Fruit fly (Drosophila melanogaster) Kc167 (cell line): Measurements from ENCODE around the gene CG42238.

Source experiments
- Myc ChIP-seq: fragments of >200 bp; optimal IDR thresholded peaks from 2 replicates; lab custom pipeline; 2017; ENCODE audit warnings: missing external identifiers
- Sin3A ChIP-seq: fragments of >200 bp; optimal IDR thresholded peaks from 2 replicates; lab custom pipeline; 2018; ENCODE audit warnings: missing external identifiers
- h ChIP-seq: fragments of >200 bp; optimal IDR thresholded peaks from 3 replicates; lab custom pipeline; 2018; ENCODE audit warnings: missing external identifiers
- insv ChIP-seq: fragments of >200 bp; optimal IDR thresholded peaks from 3 replicates; lab custom pipeline; 2018; ENCODE audit warnings: missing external identifiers
- psq ChIP-seq: fragments of >200 bp; optimal IDR thresholded peaks from 2 replicates; lab custom pipeline; 2017; ENCODE audit warnings: missing external identifiers
- ttk ChIP-seq: sonication (Bioruptor generic); optimal IDR thresholded peaks from 2 replicates; lab custom pipeline; 2017; ENCODE audit warnings: missing external identifiers

The CG42238 gene

DNA sequence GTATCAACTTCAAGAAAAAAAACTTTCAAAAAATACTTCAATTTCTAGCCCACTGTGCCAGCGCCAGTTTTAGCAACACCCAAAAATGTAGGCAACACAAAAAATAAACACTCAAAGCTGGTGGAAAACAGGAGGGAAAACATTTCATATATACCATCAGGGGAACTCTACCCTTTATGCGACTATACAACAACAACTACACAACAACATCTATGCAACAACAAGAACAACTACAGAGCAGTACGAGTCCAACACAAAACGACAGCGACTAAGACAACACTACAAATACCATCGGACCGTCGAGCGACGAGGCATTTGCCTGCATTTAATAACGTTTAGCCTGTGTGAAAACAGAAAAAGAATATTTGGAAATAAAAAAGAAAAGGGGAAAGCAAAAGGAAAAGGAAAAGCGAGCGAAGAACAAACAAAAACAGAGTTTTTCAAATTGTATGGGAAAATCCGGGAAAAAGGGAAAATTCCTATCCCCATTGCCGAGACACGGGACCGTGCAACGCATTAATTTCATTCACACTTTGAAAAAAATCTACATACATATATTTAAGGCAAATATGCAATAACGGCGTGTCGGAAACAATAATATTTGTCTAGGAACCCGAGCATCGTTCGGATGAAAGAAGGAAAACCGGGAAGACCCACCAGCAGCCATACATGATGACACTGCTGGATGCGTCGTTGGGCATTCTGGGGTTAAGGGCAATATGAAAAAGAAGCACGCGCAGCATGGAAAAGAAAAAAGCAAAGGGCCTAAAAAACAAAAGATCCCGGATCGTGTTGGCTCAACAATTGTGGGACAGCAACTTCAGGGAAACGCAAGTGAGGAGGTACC, 57.1 kb downstream of the CG42238 start:
- no peak for TF ChIP-seq Myc
- TF ChIP-seq psq (lab: Kevin White, UChicago) = no peak
- no peak for TF ChIP-seq Sin3A (lab: Kevin White, UChicago)
- TF ChIP-seq ttk = no peak
- no peak for TF ChIP-seq insv (lab: Kevin White, UChicago)
- no peak for TF ChIP-seq h (lab: Kevin White, UChicago)

DNA sequence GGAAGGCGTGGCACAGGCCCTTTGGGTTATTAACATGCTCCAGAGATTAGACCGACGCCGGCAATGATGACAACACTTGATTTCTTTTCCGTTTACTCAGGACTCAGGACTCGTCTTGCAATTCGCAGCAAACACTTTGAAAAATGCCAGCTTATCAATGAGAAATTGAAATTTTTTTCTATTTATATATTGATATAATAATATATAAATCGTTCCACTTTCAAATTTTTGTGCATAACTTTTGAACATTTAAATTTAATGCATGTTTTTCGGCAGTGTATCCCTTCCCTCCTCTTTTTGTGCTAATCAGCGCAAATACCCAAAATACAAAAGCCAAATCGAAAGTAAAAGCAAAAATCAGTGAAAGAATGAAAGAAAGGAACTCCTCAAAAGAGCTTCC, 60.4 kb downstream of the CG42238 start:
- TF ChIP-seq Sin3A (lab: Kevin White, UChicago) = no peak
- no peak for TF ChIP-seq insv (lab: Kevin White, UChicago)
- TF ChIP-seq psq (lab: Kevin White, UChicago) = no peak
- no peak for TF ChIP-seq h (lab: Kevin White, UChicago)
- no peak for TF ChIP-seq ttk
- no peak for TF ChIP-seq Myc

DNA sequence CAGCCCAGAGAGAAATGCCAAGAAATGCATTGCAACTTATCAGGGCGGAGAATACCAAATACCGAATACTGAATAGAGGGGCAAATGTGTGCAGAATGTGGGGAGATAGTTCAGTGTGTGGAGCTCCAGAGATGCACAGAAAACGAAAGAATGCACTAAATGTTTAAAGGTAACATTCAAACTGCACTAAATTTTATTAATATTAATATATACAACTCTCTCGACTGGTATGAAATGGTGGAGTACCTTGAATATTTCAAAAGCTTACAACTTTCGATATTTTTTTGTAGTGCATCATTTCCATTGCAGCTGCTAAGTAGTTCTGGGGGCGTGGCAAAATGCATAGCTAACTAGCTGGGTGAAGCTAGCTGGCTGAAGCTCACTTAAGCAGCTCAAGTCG, 61.7 kb downstream of the CG42238 start:
- TF ChIP-seq insv (lab: Kevin White, UChicago) = no peak
- no peak for TF ChIP-seq Myc
- no peak for TF ChIP-seq psq (lab: Kevin White, UChicago)

DNA sequence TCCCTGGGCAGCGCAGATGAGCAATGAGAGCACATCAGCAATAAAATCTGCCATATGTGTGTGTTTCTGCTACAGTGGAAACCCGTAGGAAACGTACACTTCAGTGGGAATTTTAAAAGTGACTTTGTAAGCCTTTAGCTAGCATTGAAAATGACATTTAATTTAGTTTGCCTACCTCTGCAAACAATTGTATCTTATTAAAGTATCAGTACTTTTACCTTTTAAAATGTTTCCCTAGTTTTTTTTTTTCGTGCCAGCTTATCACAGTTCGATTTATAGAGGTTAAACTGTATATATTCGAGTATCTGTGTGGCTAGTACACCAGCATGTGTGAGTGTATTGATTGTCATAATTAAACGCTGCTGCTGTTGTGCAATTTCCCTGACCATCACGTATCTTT, 62.4 kb downstream of the CG42238 start:
- no peak for TF ChIP-seq psq (lab: Kevin White, UChicago)
- TF ChIP-seq insv (lab: Kevin White, UChicago) = no peak
- TF ChIP-seq ttk = no peak
- TF ChIP-seq h (lab: Kevin White, UChicago) = no peak
- no peak for TF ChIP-seq Sin3A (lab: Kevin White, UChicago)
- TF ChIP-seq Myc = no peak

DNA sequence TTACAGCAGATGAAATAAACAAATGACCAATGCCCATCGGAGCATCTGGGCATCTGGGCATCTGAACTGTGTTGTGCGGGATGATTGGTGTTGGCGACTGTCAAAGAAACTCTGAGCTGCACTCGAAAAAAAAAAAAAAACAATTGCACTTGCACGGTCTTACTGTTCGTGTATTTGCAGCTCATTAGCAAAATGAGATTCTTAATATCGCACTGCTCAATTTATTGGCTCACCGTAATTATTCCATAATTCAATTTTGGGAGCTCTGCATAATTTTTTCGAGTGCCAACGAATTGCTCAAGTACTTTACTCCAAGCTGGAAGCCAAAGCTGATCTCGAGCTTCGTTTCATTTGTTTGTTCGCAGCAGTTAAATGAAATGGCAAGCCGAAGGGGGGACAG, 64.5 kb downstream of the CG42238 start:
- TF ChIP-seq insv (lab: Kevin White, UChicago) (no peak), ttk (no peak), Myc (no peak), h (lab: Kevin White, UChicago) (no peak), Sin3A (lab: Kevin White, UChicago) (no peak), psq (lab: Kevin White, UChicago) (no peak)

DNA sequence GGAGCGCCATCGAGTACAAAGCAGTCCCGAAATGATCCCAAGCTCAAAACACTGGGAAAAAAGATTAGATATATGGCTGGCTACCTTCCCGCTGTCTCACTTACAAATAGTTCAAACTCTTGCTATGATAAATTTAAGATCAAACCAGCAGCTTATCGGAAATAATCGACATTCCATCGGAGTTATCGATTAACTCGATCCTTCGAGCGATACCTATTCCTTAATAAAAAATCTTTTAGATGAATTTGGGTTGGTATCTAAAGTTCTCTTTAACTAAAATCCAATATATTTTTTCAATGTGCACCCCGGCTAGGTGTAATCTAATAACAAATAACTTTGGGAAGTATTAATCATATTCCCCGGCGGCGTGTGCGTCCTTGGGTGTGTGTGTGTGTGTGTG, 69.7 kb downstream of the CG42238 start:
- TF ChIP-seq insv (lab: Kevin White, UChicago) (no peak), Sin3A (lab: Kevin White, UChicago) (no peak), Myc (no peak), h (lab: Kevin White, UChicago) (no peak), psq (lab: Kevin White, UChicago) (no peak), ttk (no peak)

DNA sequence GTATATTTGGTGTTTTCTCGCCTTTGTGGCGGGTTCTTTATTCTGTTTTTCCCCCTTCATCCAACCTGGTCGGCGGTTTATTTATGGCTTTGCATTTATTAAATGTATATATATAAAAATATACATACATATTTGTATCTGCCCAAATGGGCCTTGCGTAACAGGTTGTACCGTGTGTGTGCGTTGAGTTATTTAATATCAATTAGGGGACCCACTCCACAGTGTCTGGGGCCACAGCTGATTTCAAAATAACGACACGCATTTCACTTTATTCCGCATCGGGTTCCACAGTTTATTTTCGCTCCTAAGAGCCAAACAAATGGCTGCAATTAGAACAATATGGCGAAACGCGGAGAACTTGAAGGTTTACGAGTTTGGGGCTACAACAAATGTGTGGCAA, 76.4 kb downstream of the CG42238 start:
- no peak for TF ChIP-seq ttk
- TF ChIP-seq insv (lab: Kevin White, UChicago) = no peak
- TF ChIP-seq Sin3A (lab: Kevin White, UChicago) = no peak
- no peak for TF ChIP-seq Myc
- no peak for TF ChIP-seq psq (lab: Kevin White, UChicago)
- no peak for TF ChIP-seq h (lab: Kevin White, UChicago)

DNA sequence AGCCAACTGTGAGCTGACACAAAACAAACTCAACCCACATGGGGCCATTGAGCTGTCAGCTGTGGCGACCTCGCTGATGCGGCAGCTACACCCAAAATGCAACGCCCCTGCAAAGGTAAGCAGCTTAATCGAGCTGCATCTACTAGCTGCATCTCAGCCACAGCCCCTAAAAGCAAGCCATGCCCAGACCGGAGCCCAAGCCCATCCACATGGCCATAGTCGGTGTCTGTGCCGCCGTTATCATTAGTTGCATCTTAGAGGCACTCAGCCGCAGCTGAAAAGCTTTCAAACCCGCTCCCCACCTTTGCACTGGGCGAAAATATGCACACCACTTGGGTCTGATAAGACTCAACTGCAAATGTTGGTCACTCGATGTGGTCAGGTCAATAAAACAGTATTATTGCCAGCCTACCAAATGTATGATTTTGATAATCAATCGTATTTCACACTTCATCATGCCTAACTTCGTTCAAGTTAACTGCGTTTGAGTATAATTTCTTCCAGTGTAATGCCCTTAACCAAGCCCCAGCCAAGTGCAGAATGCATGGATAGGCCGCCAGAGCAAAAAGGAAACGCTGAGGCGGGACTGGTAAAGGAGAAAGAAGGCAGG, 77.8 kb downstream of the CG42238 start:
- no peak for TF ChIP-seq h (lab: Kevin White, UChicago)

DNA sequence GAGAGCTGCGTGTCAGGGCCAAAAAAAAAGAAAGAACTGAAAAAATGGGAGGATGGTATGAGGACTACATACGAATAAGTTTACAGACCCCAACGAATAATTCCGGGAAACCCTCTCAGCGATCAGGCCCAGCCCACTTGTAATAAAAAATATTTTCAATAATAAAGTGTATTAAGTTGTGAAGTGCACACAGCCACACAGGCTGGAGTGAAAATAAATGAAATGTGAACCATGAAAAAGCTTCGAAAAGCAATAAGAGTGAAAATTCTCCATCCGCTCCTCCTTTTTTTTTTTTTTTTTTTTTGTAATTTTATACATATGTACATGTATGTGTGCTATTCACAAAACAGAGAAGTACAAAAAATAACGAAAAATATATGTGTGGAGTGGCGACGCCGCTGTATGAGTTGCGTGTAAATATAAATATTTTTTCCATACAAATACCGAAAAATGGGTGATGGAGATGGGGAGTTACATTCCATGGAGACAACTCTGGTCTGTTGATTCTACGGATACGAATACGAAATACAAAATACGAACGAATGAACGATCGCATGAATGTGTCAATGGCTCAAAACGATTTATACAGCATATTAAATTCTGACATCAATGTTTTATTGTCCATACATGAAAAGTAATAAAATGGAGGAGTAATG, 80.2 kb downstream of the CG42238 start:
- TF ChIP-seq h (lab: Kevin White, UChicago) (no peak), Sin3A (lab: Kevin White, UChicago) (no peak), psq (lab: Kevin White, UChicago) (no peak), insv (lab: Kevin White, UChicago) (no peak), Myc (no peak), ttk (no peak)

DNA sequence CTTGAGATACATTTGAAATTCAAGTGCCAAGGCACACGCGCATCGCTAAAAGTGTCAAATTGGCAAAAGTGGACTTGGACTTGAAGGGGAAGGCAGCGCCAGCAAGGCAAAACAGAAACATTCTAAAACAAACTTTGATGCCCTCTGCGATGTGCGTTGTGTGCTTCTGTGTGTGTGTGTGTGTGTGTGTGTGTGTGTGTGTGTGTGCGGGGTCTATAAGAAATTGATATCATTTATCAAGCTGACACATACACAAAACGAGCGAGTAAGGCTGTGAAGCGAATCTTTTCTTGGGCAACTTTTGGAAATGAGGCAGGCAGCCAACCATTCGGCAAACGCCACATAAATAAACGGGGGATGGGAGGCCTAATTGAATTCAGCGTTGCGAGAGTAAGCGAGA, 81.2 kb downstream of the CG42238 start:
- TF ChIP-seq h (lab: Kevin White, UChicago) (no peak), psq (lab: Kevin White, UChicago) (no peak), Sin3A (lab: Kevin White, UChicago) (no peak), ttk (no peak), insv (lab: Kevin White, UChicago) (no peak), Myc (no peak)

DNA sequence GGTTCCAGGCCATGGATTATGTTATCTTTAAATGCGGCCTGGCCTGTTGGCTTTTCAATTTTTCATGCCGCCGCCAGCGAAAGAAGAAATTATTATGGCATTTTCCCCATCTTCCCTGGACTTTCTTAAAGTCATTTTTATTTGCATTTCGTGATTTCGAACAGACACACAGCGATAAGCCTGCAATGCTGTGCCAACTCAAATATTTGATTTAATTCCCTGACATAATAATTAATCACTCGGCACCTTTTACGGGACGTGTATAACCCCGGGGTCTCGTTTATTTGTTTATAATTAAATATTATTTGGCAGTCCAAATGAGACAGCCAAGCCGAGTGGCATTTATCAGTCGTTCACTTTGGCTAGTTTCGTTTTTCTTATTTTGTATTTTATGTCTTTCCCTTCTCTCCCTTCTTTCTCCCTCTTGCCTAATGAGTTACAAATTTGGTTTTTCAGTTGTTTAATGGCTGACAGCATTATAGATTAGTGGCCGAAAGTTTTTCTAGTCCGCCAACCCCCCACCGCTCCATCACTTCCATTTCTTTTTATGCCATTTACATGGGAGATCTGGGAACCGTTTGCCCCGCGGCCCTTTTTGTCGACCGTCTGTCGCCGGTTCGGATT, 82.2 kb downstream of the CG42238 start:
- TF ChIP-seq ttk = no peak
- TF ChIP-seq psq (lab: Kevin White, UChicago) = no peak
- no peak for TF ChIP-seq h (lab: Kevin White, UChicago)
- TF ChIP-seq insv (lab: Kevin White, UChicago) = no peak
- TF ChIP-seq Sin3A (lab: Kevin White, UChicago) = no peak
- no peak for TF ChIP-seq Myc

DNA sequence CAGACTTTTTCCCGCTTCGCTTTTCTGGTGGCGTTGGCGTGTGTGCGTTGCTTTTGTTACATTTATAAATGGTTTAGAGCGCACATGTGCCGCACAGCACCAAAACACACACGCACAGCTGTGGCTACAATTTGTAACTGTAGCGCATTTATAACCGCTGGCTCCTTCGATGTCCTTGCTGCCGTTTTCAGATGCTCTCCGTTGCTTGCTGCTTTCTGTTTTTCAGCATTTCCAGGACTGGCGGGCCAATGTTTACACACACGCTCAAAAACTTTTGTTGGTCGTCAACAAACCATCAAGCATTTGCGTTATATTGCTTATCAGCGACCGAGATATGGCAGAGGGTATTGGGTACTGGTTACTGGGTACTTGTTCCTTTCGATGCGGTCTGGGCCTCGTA, 83.2 kb downstream of the CG42238 start:
- no peak for TF ChIP-seq insv (lab: Kevin White, UChicago)
